Worm (Caenorhabditis elegans) whole organism, L1 larva: Measurements from ENCODE around the gene ZC376.8.

Experiments
- C04F5.9 ChIP-seq: sonication (generic microtip); optimal IDR thresholded peaks from 2 replicates; lab custom pipeline; 2016; ENCODE audit warnings: missing genetic modification characterization, missing compliant biosample characterization
- F16B12.6 ChIP-seq: fragments of 150-350 bp; optimal IDR thresholded peaks from 2 replicates; lab custom pipeline; 2014; ENCODE audit warnings: missing biosample characterization, missing genetic modification characterization
- Y116A8C.19 ChIP-seq: sonication (generic microtip); optimal IDR thresholded peaks from 2 replicates; lab custom pipeline; 2016; ENCODE audit warnings: missing compliant biosample characterization, missing genetic modification characterization, borderline replicate concordance
- aha-1 ChIP-seq: fragments of 150-350 bp; optimal IDR thresholded peaks from 2 replicates; lab custom pipeline; 2014; ENCODE audit warnings: missing biosample characterization, missing genetic modification characterization
- aly-2 ChIP-seq: fragments of 150-350 bp; optimal IDR thresholded peaks from 2 replicates; lab custom pipeline; 2014; ENCODE audit warnings: missing biosample characterization, missing genetic modification characterization
- ama-1 ChIP-seq: fragments of 150-350 bp; optimal IDR thresholded peaks from 2 replicates; lab custom pipeline; 2014
- ceh-8 ChIP-seq: fragments of 200-800 bp; sonication (Bioruptor generic); optimal IDR thresholded peaks from 2 replicates; lab custom pipeline; 2018; ENCODE audit warnings: mild to moderate bottlenecking, missing genetic modification characterization, moderate library complexity, missing compliant biosample characterization
- ceh-90 ChIP-seq: sonication (generic microtip); optimal IDR thresholded peaks from 2 replicates; lab custom pipeline; 2016; ENCODE audit warnings: missing genetic modification characterization, missing compliant biosample characterization
- dpl-1 ChIP-seq, 3 experiments: fragments of 150-350 bp in 2 of 3; sonication (generic microtip) in 1 of 3; optimal IDR thresholded peaks; 2 replicates each; lab custom pipeline; 2014 to 2017; ENCODE audit warnings: missing biosample characterization in 3 of 3, missing genetic modification characterization in 3 of 3, missing genetic modification reagents in 3 of 3
- dsc-1 ChIP-seq: sonication (generic microtip); optimal IDR thresholded peaks from 2 replicates; lab custom pipeline; 2016; ENCODE audit warnings: mild to moderate bottlenecking, missing genetic modification characterization, missing compliant biosample characterization
- efl-1 ChIP-seq, 4 experiments: fragments of 150-350 bp; optimal IDR thresholded peaks in 3 of 4; peaks in 1 of 4; 1 replicate in 1 of 4; 2 replicates in 3 of 4; lab custom pipeline; 2014; ENCODE audit warnings: missing biosample characterization in 2 of 4, missing genetic modification characterization in 2 of 4, missing genetic modification reagents in 2 of 4
- egl-13 ChIP-seq: sonication (generic microtip); optimal IDR thresholded peaks from 2 replicates; lab custom pipeline; 2016; ENCODE audit warnings: missing genotype, missing genetic modification reagents, missing genetic modification characterization, missing compliant biosample characterization
- elt-2 ChIP-seq: sonication (generic microtip); optimal IDR thresholded peaks from 2 replicates; lab custom pipeline; 2016; ENCODE audit warnings: missing genetic modification characterization, mild to moderate bottlenecking, inconsistent platforms, missing compliant biosample characterization, missing genetic modification reagents
- elt-3 ChIP-seq, 6 experiments: fragments of 150-350 bp in 1 of 6; sonication (generic microtip); optimal IDR thresholded peaks; 2 replicates each; lab custom pipeline; 2017 to 2018; ENCODE audit warnings: missing biosample characterization in 6 of 6, missing genetic modification characterization in 6 of 6, inconsistent platforms in 1 of 6
- fkh-4 ChIP-seq: sonication (generic microtip); optimal IDR thresholded peaks from 2 replicates; lab custom pipeline; 2016; ENCODE audit warnings: missing compliant biosample characterization, missing genetic modification characterization, borderline replicate concordance
- grh-1 ChIP-seq: fragments of 200-800 bp; sonication (Bioruptor generic); IDR thresholded peaks from 2 replicates; pipeline ENCODE4 v1.3.6; 2022; ENCODE audit warnings: missing genetic modification reagents, missing genetic modification characterization, missing compliant biosample characterization
- hlh-4 ChIP-seq: sonication (generic microtip); optimal IDR thresholded peaks from 2 replicates; lab custom pipeline; 2016; ENCODE audit warnings: mild to moderate bottlenecking, missing genetic modification characterization, missing compliant biosample characterization
- hpl-2 ChIP-seq: fragments of 150-350 bp; optimal IDR thresholded peaks from 2 replicates; lab custom pipeline; 2014; ENCODE audit warnings: missing biosample characterization, missing genetic modification reagents, missing genetic modification characterization
- lin-13 ChIP-seq: fragments of 150-350 bp; optimal IDR thresholded peaks from 2 replicates; lab custom pipeline; 2014; ENCODE audit warnings: missing biosample characterization, missing genetic modification reagents, missing genetic modification characterization
- lin-14 ChIP-seq: fragments of 200-800 bp; sonication (Bioruptor generic); optimal IDR thresholded peaks from 2 replicates; lab custom pipeline; 2018; ENCODE audit warnings: mild to moderate bottlenecking, missing genetic modification characterization, moderate library complexity, missing compliant biosample characterization
- lin-15B ChIP-seq: fragments of 150-350 bp; sonication (generic microtip); optimal IDR thresholded peaks from 3 replicates; lab custom pipeline; 2014; ENCODE audit warnings: missing biosample characterization, missing genetic modification characterization
- lin-35 ChIP-seq, 2 experiments: fragments of 150-350 bp; optimal IDR thresholded peaks; 2 replicates each; lab custom pipeline; 2014; ENCODE audit warnings: missing biosample characterization in 2 of 2, missing genetic modification characterization in 2 of 2, missing genetic modification reagents in 2 of 2
- lin-39 ChIP-seq: fragments of 150-350 bp; optimal IDR thresholded peaks from 2 replicates; lab custom pipeline; 2014; ENCODE audit warnings: missing biosample characterization, missing genetic modification reagents, missing genetic modification characterization
- mab-9 ChIP-seq: fragments of 200-800 bp; sonication (Bioruptor generic); IDR thresholded peaks from 2 replicates; pipeline ENCODE4 v1.3.6; 2022; ENCODE audit warnings: missing genetic modification reagents, missing genetic modification characterization, missing compliant biosample characterization
- mef-2 ChIP-seq: fragments of 150-350 bp; optimal IDR thresholded peaks from 2 replicates; lab custom pipeline; 2014; ENCODE audit warnings: missing biosample characterization, missing genetic modification characterization
- mep-1 ChIP-seq: fragments of 150-350 bp; optimal IDR thresholded peaks from 2 replicates; lab custom pipeline; 2014; ENCODE audit warnings: missing biosample characterization, missing genetic modification characterization
- nhr-19 ChIP-seq: fragments of 200-800 bp; sonication (Bioruptor generic); conservative IDR thresholded peaks from 2 replicates; pipeline ENCODE4 v1.3.6; 2022; ENCODE audit warnings: missing genetic modification characterization, missing compliant biosample characterization
- nhr-237 ChIP-seq: fragments of 150-350 bp; optimal IDR thresholded peaks from 2 replicates; lab custom pipeline; 2014; ENCODE audit warnings: missing biosample characterization, missing genetic modification characterization
- nhr-28 ChIP-seq: fragments of 150-350 bp; optimal IDR thresholded peaks from 2 replicates; lab custom pipeline; 2014; ENCODE audit warnings: missing biosample characterization, missing genetic modification characterization
- nhr-47 ChIP-seq: sonication (generic microtip); optimal IDR thresholded peaks from 2 replicates; lab custom pipeline; 2016; ENCODE audit warnings: mild to moderate bottlenecking, missing genetic modification characterization, moderate library complexity, missing compliant biosample characterization
- nhr-76 ChIP-seq: sonication (generic microtip); optimal IDR thresholded peaks from 2 replicates; lab custom pipeline; 2017; ENCODE audit warnings: missing biosample characterization, missing genetic modification characterization
- nhr-85 ChIP-seq: sonication (generic microtip); peaks from one replicate; lab custom pipeline; 2016; ENCODE audit warnings: missing genetic modification characterization, inconsistent platforms, missing compliant biosample characterization
- pqm-1 ChIP-seq: sonication (generic microtip); optimal IDR thresholded peaks from 3 replicates; lab custom pipeline; 2017; ENCODE audit warnings: missing biosample characterization, missing genetic modification characterization
- rnt-1 ChIP-seq: sonication (generic microtip); optimal IDR thresholded peaks from 2 replicates; lab custom pipeline; 2016; ENCODE audit warnings: mild to moderate bottlenecking, missing genetic modification characterization, moderate library complexity, missing compliant biosample characterization
- skn-1 ChIP-seq: fragments of 150-350 bp; optimal IDR thresholded peaks from 2 replicates; lab custom pipeline; 2014; ENCODE audit warnings: missing biosample characterization, missing genetic modification characterization
- snpc-4 ChIP-seq: fragments of 150-350 bp; optimal IDR thresholded peaks from 2 replicates; lab custom pipeline; 2014; ENCODE audit warnings: missing biosample characterization, missing genetic modification characterization
- snu-23 ChIP-seq: sonication (generic microtip); optimal IDR thresholded peaks from 2 replicates; lab custom pipeline; 2016; ENCODE audit warnings: missing genetic modification characterization, missing compliant biosample characterization
- sup-37 ChIP-seq: fragments of 200-800 bp; sonication (Bioruptor generic); optimal IDR thresholded peaks from 2 replicates; lab custom pipeline; 2018; ENCODE audit warnings: mild to moderate bottlenecking, missing genetic modification characterization, missing compliant biosample characterization
- swsn-7 ChIP-seq: sonication (generic microtip); optimal IDR thresholded peaks from 2 replicates; lab custom pipeline; 2016; ENCODE audit warnings: missing genetic modification characterization, missing compliant biosample characterization
- tbx-2 ChIP-seq: sonication (generic microtip); optimal IDR thresholded peaks from 2 replicates; lab custom pipeline; 2016; ENCODE audit warnings: missing genetic modification characterization, missing compliant biosample characterization
- unc-30 ChIP-seq: sonication (generic microtip); optimal IDR thresholded peaks from 2 replicates; lab custom pipeline; 2017; ENCODE audit warnings: missing biosample characterization, missing genetic modification characterization
- unc-86 ChIP-seq: sonication (generic microtip); optimal IDR thresholded peaks from 2 replicates; lab custom pipeline; 2016; ENCODE audit warnings: missing genetic modification characterization, missing compliant biosample characterization
- vab-15 ChIP-seq: sonication (generic microtip); optimal IDR thresholded peaks from 2 replicates; lab custom pipeline; 2017; ENCODE audit warnings: missing genotype, mild to moderate bottlenecking, missing genetic modification characterization, missing compliant biosample characterization
- ztf-11 ChIP-seq, 2 experiments: sonication (generic microtip); optimal IDR thresholded peaks; 2 replicates each; lab custom pipeline; 2016 to 2017; ENCODE audit warnings: missing genetic modification characterization in 2 of 2, missing biosample characterization in 1 of 2, missing compliant biosample characterization in 1 of 2
- ztf-4 ChIP-seq: fragments of 150-350 bp; optimal IDR thresholded peaks from 2 replicates; lab custom pipeline; 2014; ENCODE audit warnings: missing biosample characterization, missing genetic modification characterization

Gene ZC376.8

DNA sequence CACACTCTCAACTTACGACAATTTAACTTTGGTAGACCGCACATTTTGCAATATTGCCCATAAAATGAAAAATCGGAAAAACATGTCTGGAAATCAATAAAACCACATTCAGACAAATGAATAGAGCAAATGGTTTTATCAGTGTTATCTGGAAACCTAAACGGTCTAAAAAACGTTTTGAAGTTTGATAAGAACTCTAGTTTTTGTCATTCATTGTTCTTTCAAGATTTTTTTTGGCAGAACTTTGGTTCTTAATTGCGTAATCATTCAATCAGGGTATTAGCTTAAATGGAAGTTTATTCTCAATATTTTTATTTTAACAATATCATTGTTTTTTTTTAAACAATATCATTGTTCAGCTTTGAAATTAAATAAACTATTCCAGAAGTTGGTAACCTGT, 4.8 kb upstream of the ZC376.8 start, which contains the start of gene cest-2.2:
Gene cest-2.2 (minus strand): TSS at position 140 of the 400 bp plus-strand sequence.
- TF ChIP-seq ztf-4 (tag; lab: Kevin White, UChicago) (no peak), elt-2 (tag; lab: Kevin White, UChicago) (peak; percentile 21), F16B12.6 (no peak)

ce11 chrV:14176572-14176971, 3.5 kb upstream of the ZC376.8 start:
- TF ChIP-seq rnt-1 (tag; lab: Kevin White, UChicago), result no peak
- TF ChIP-seq ceh-90 (tag; lab: Kevin White, UChicago), result no peak
- no peak for TF ChIP-seq dsc-1 (tag; lab: Kevin White, UChicago)
- TF ChIP-seq elt-3 (tag; optimal IDR thresholded peaks at IDR 0.05; lab: Kevin White, UChicago), result no peak
- TF ChIP-seq snu-23 (GFP tag; lab: Kevin White, UChicago), result no peak
- no peak for TF ChIP-seq nhr-76 (tag; lab: Kevin White, UChicago)
- no peak for TF ChIP-seq snpc-4 (tag; lab: Kevin White, UChicago)

DNA sequence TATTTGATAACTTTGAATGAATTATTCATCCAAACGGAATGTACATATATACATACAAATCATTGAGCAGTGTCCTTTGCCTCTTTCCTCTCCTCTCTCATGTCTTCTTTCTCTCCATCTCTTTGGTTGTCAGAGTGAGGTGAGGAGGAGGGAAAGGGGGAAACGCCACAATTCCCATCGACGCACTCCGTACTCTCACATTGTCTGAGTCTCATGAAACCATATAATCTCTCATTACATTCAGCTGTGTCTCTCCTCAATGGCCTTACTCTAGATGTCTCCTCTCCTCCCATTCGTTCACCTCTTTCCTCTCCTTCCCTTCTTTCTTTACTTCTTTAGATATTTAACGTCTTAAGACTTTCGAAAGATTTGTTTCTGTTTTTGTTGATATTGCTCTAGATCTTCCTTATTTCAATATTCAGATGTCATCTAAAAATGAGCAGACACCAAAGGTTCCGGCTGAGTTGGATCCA, 2.4 kb upstream of the ZC376.8 start, which contains the start of gene ceh-74:
Gene ceh-74 (plus strand): TSS at position 423 of the 473 bp plus-strand sequence.
- peak; percentile 42 for TF ChIP-seq mep-1 (tag; lab: Kevin White, UChicago)
- TF ChIP-seq efl-1 (optimal IDR thresholded peaks at IDR 0.05; lab: Kevin White, UChicago), result peak; percentile 36 to 44
- TF ChIP-seq efl-1 (GFP tag; optimal IDR thresholded peaks at IDR 0.05 in 1 of 2; lab: Kevin White, UChicago), result no peak
- no peak for TF ChIP-seq vab-15
- no peak for TF ChIP-seq nhr-47 (tag; lab: Kevin White, UChicago)
- peak in 1 of 2 experiments; percentile 31 for TF ChIP-seq lin-35 (GFP tag; optimal IDR thresholded peaks at IDR 0.05; lab: Kevin White, UChicago)
- peak; percentile 61 for TF ChIP-seq lin-14 (GFP tag; lab: Kevin White, UChicago)
- TF ChIP-seq swsn-7 (tag; lab: Kevin White, UChicago), result peak; percentile 12
- peak; percentile 16 for TF ChIP-seq unc-86
- peak; percentile 28 for TF ChIP-seq nhr-85

DNA sequence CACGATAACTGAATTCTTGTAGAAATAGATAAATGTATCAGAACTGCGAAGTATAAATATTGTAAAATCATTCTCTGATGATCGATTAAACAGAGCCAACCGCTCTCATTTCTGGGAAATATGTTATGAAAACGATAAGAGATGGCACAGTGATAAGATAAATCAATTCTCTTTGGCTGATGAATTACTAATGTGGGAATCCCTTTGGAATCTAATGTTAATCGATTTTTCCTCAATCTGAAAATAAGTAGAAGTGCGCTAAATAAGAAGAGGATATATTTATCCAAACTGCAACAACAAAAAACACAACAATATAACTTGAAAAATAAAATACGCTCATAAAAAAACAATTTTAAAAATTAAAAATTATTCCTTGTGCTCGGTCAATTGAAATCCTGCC, 2.8 kb downstream of the ZC376.8 start, which contains the start of gene cest-2.3:
Gene cest-2.3 (minus strand): TSS at position 101 of the 400 bp plus-strand sequence.
- TF ChIP-seq egl-13 (tag; lab: Kevin White, UChicago) (no peak), efl-1 (optimal IDR thresholded peaks at IDR 0.05; lab: Kevin White, UChicago) (no peak), efl-1 (GFP tag; optimal IDR thresholded peaks at IDR 0.05 in 1 of 2; lab: Kevin White, UChicago) (peak in 1 of 2 experiments; percentile 85), Y116A8C.19 (tag; lab: Kevin White, UChicago) (no peak), rnt-1 (tag; lab: Kevin White, UChicago) (no peak), C04F5.9 (tag; lab: Kevin White, UChicago) (no peak), skn-1 (tag; lab: Kevin White, UChicago) (no peak), ceh-8 (GFP tag; lab: Kevin White, UChicago) (no peak)
- TF ChIP-seq, all 84 proteins: peak for 1

ce11 chrV:14185438-14185837, 5.4 kb downstream of the ZC376.8 start, which contains the start of the genes trm-1 and ints-2:
trm-1 (minus strand) TSS chrV:14185612.
ints-2 (plus strand) TSS chrV:14185686.
- TF ChIP-seq lin-15B (peak; percentile 86), ztf-11 (tag; optimal IDR thresholded peaks at IDR 0.05; lab: Kevin White, UChicago) (peak in 1 of 2 experiments; percentile 55), aly-2 (tag; lab: Kevin White, UChicago) (peak; percentile 21), ztf-4 (tag; lab: Kevin White, UChicago) (no peak), hlh-4 (tag; lab: Kevin White, UChicago) (no peak), nhr-19 (GFP tag; lab: Robert Waterston, UW) (peak; percentile 52), nhr-237 (tag; lab: Kevin White, UChicago) (no peak), aha-1 (tag; lab: Kevin White, UChicago) (no peak), ama-1 (lab: Kevin White, UChicago) (no peak), dpl-1 (GFP tag; optimal IDR thresholded peaks at IDR 0.05; lab: Kevin White, UChicago) (peak; percentile 37 to 76 (median 74)), ceh-90 (tag; lab: Kevin White, UChicago) (peak; percentile 39), pqm-1 (tag; lab: Kevin White, UChicago) (no peak), nhr-28 (tag; lab: Kevin White, UChicago) (no peak), unc-30 (no peak), mab-9 (GFP tag; lab: Robert Waterston, UW) (no peak), sup-37 (GFP tag; lab: Kevin White, UChicago) (no peak), hpl-2 (GFP tag; lab: Kevin White, UChicago) (no peak), lin-35 (GFP tag; optimal IDR thresholded peaks at IDR 0.05; lab: Kevin White, UChicago) (peak; percentile 70 to 82), mef-2 (tag; lab: Kevin White, UChicago) (no peak), lin-39 (peak; percentile 33), tbx-2 (tag; lab: Kevin White, UChicago) (peak; percentile 67), grh-1 (GFP tag; lab: Robert Waterston, UW) (peak; percentile 45), fkh-4 (tag; lab: Kevin White, UChicago) (no peak), lin-13 (peak; percentile 41)
